Worm (Caenorhabditis elegans) whole organism, L2 larva: ENCODE measurements around the gene mop-25.1.

Experiments used
- C34F6.9 ChIP-seq: fragments of 150-350 bp; optimal IDR thresholded peaks from 2 replicates; lab custom pipeline; 2014; ENCODE audit warnings: missing biosample characterization, missing genetic modification characterization
- F13H6.1 ChIP-seq: sonication (generic microtip); optimal IDR thresholded peaks from 2 replicates; lab custom pipeline; 2016; ENCODE audit warnings: missing genetic modification characterization, missing compliant biosample characterization
- Y55F3AM.14 ChIP-seq: fragments of 200-800 bp; sonication (Bioruptor generic); optimal IDR thresholded peaks from 2 replicates; lab custom pipeline; 2018; ENCODE audit warnings: mild to moderate bottlenecking, missing genetic modification characterization, missing compliant biosample characterization
- ZK546.5 ChIP-seq: sonication (generic microtip); optimal IDR thresholded peaks from 2 replicates; lab custom pipeline; 2017; ENCODE audit warnings: missing biosample characterization, missing genetic modification characterization
- blmp-1 ChIP-seq: sonication (generic microtip); optimal IDR thresholded peaks from 2 replicates; lab custom pipeline; 2017; ENCODE audit warnings: missing genetic modification characterization, mild to moderate bottlenecking, missing compliant biosample characterization, antibody characterized with exemption, moderate library complexity; ENCODE audit not compliant: insufficient read depth
- ceh-82 ChIP-seq: fragments of 150-350 bp; optimal IDR thresholded peaks from 2 replicates; lab custom pipeline; 2014; ENCODE audit warnings: missing biosample characterization, missing genetic modification characterization
- crh-2 ChIP-seq: sonication (generic microtip); optimal IDR thresholded peaks from 2 replicates; lab custom pipeline; 2017; ENCODE audit warnings: missing biosample characterization, missing genetic modification characterization
- egl-27 ChIP-seq: sonication (generic microtip); optimal IDR thresholded peaks from 3 replicates; lab custom pipeline; 2017; ENCODE audit warnings: missing biosample characterization, missing genetic modification reagents, missing genetic modification characterization
- elt-1 ChIP-seq: fragments of 150-350 bp; optimal IDR thresholded peaks from 2 replicates; lab custom pipeline; 2014; ENCODE audit warnings: missing biosample characterization, missing genetic modification characterization
- elt-3 ChIP-seq: sonication (generic microtip); optimal IDR thresholded peaks from 2 replicates; lab custom pipeline; 2017; ENCODE audit warnings: missing biosample characterization, missing genetic modification characterization
- gmeb-1 ChIP-seq: fragments of 150-350 bp; optimal IDR thresholded peaks from 2 replicates; lab custom pipeline; 2014; ENCODE audit warnings: missing biosample characterization, missing genetic modification characterization
- lin-13 ChIP-seq: fragments of 150-350 bp; optimal IDR thresholded peaks from 2 replicates; lab custom pipeline; 2014; ENCODE audit warnings: missing biosample characterization, missing genetic modification reagents, missing genetic modification characterization
- lin-39 ChIP-seq: fragments of 150-350 bp; optimal IDR thresholded peaks from 2 replicates; lab custom pipeline; 2014; ENCODE audit warnings: missing biosample characterization, missing genetic modification reagents, missing genetic modification characterization
- lsy-2 ChIP-seq, 2 experiments: fragments of 150-350 bp in 1 of 2; sonication (generic microtip) in 1 of 2; optimal IDR thresholded peaks; 2 replicates each; lab custom pipeline; 2014 to 2017; ENCODE audit warnings: missing biosample characterization in 2 of 2, missing genetic modification characterization in 2 of 2
- mab-5 ChIP-seq: fragments of 150-350 bp; optimal IDR thresholded peaks from 2 replicates; lab custom pipeline; 2014; ENCODE audit warnings: missing biosample characterization, missing genetic modification characterization
- mbf-1 ChIP-seq: sonication (generic microtip); optimal IDR thresholded peaks from 2 replicates; lab custom pipeline; 2017; ENCODE audit warnings: missing biosample characterization, missing genetic modification characterization
- mdl-1 ChIP-seq, 2 experiments: fragments of 150-350 bp in 1 of 2; sonication (generic microtip) in 1 of 2; optimal IDR thresholded peaks; 2 replicates each; lab custom pipeline; 2017; ENCODE audit warnings: missing biosample characterization in 2 of 2, missing genetic modification characterization in 2 of 2
- nhr-10 ChIP-seq: sonication (generic microtip); optimal IDR thresholded peaks from 2 replicates; lab custom pipeline; 2017; ENCODE audit warnings: missing biosample characterization, missing genetic modification characterization
- nhr-11 ChIP-seq: fragments of 150-350 bp; optimal IDR thresholded peaks from 2 replicates; lab custom pipeline; 2014; ENCODE audit warnings: missing biosample characterization, missing genetic modification characterization
- nhr-12 ChIP-seq: fragments of 150-350 bp; optimal IDR thresholded peaks from 2 replicates; lab custom pipeline; 2014; ENCODE audit warnings: missing biosample characterization, missing genetic modification characterization
- nhr-129 ChIP-seq: fragments of 150-350 bp; optimal IDR thresholded peaks from 2 replicates; lab custom pipeline; 2014; ENCODE audit warnings: missing biosample characterization, missing genetic modification characterization
- nhr-21 ChIP-seq: fragments of 150-350 bp; optimal IDR thresholded peaks from 2 replicates; lab custom pipeline; 2014; ENCODE audit warnings: missing biosample characterization, missing genetic modification characterization
- nhr-23 ChIP-seq: fragments of 150-350 bp; optimal IDR thresholded peaks from 2 replicates; lab custom pipeline; 2014; ENCODE audit warnings: missing biosample characterization, missing genetic modification reagents, missing genetic modification characterization
- nhr-237 ChIP-seq: fragments of 150-350 bp; optimal IDR thresholded peaks from 2 replicates; lab custom pipeline; 2014; ENCODE audit warnings: missing biosample characterization, missing genetic modification characterization
- nhr-25 ChIP-seq: fragments of 150-350 bp; sonication (generic microtip); optimal IDR thresholded peaks from 3 replicates; lab custom pipeline; 2014; ENCODE audit warnings: missing biosample characterization, missing genetic modification characterization
- peb-1 ChIP-seq: fragments of 150-350 bp; optimal IDR thresholded peaks from 2 replicates; lab custom pipeline; 2014; ENCODE audit warnings: missing biosample characterization, missing genetic modification characterization
- skn-1 ChIP-seq: sonication (generic microtip); optimal IDR thresholded peaks from 2 replicates; lab custom pipeline; 2017; ENCODE audit warnings: missing biosample characterization, missing genetic modification characterization
- sma-3 ChIP-seq: sonication (generic microtip); optimal IDR thresholded peaks from 2 replicates; lab custom pipeline; 2016; ENCODE audit warnings: missing genetic modification reagents, missing genetic modification characterization, missing compliant biosample characterization
- snpc-4 ChIP-seq: fragments of 150-350 bp; optimal IDR thresholded peaks from 2 replicates; lab custom pipeline; 2014; ENCODE audit warnings: missing biosample characterization, missing genetic modification characterization
- unc-39 ChIP-seq: fragments of 150-350 bp; optimal IDR thresholded peaks from 2 replicates; lab custom pipeline; 2014; ENCODE audit warnings: missing biosample characterization, missing genetic modification characterization
- unc-55 ChIP-seq: fragments of 150-350 bp; sonication (generic microtip); optimal IDR thresholded peaks from 3 replicates; lab custom pipeline; 2014; ENCODE audit warnings: missing biosample characterization, missing genetic modification reagents, missing genetic modification characterization
- unc-62 ChIP-seq: fragments of 150-350 bp; optimal IDR thresholded peaks from 2 replicates; lab custom pipeline; 2014; ENCODE audit warnings: missing biosample characterization, missing genetic modification reagents, missing genetic modification characterization
- zag-1 ChIP-seq: fragments of 150-350 bp; optimal IDR thresholded peaks from 2 replicates; lab custom pipeline; 2014; ENCODE audit warnings: missing biosample characterization, missing genetic modification characterization
- ztf-11 ChIP-seq: sonication (generic microtip); optimal IDR thresholded peaks from 2 replicates; lab custom pipeline; 2017; ENCODE audit warnings: missing biosample characterization, missing genetic modification characterization
- ztf-4 ChIP-seq: fragments of 150-350 bp; optimal IDR thresholded peaks from 2 replicates; lab custom pipeline; 2014; ENCODE audit warnings: missing biosample characterization, missing genetic modification characterization

mop-25.1 gene

ce11 chrX:3974160-3974559 is 37.9 kb upstream of the mop-25.1 start:
- no peak for TF ChIP-seq ztf-4 (tag; lab: Kevin White, UChicago)
- TF ChIP-seq nhr-12 (tag; lab: Kevin White, UChicago) = no peak
- no peak for TF ChIP-seq Y55F3AM.14 (GFP tag; lab: Kevin White, UChicago)

ce11 chrX:3976755-3977154 is 35.3 kb upstream of the mop-25.1 start:
- TF ChIP-seq skn-1 (no peak), elt-3 (no peak), peb-1 (tag; lab: Kevin White, UChicago) (no peak), nhr-12 (tag; lab: Kevin White, UChicago) (no peak), mdl-1 (tag; optimal IDR thresholded peaks at IDR 0.05; lab: Kevin White, UChicago) (no peak), nhr-21 (tag; lab: Kevin White, UChicago) (no peak), lin-13 (no peak), Y55F3AM.14 (GFP tag; lab: Kevin White, UChicago) (no peak), nhr-10 (no peak), elt-1 (tag; lab: Kevin White, UChicago) (no peak), nhr-25 (no peak), nhr-23 (tag; lab: Kevin White, UChicago) (no peak), zag-1 (no peak)

ce11 chrX:3977271-3977670 is 34.7 kb upstream of the mop-25.1 start:
- TF ChIP-seq nhr-129 (tag; lab: Kevin White, UChicago) (no peak), gmeb-1 (tag; lab: Kevin White, UChicago) (no peak), nhr-12 (tag; lab: Kevin White, UChicago) (no peak), ztf-4 (tag; lab: Kevin White, UChicago) (no peak), skn-1 (no peak), peb-1 (tag; lab: Kevin White, UChicago) (no peak)
- TF ChIP-seq, all 48 proteins: peak for 0

DNA sequence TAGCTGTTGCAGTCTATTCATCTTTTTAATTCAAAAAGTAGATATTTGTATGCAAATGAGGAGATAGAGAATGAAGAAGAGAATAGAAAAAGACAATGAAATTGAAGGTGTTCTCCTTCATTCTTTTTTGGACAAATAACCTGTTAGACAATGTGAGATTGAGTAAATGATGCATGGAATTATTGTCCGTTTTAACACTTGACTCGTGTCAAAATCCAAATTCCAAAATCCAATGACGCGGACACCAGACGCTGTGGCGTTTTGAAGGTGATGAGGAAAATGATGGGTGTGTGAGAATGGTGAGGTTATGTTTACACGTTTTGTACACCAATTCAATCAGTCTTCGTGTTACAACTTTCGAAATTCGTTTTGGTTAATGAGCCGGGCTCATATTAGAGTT is 32.9 kb upstream of the mop-25.1 start:
- no peak for TF ChIP-seq unc-39
- TF ChIP-seq nhr-23 (tag; lab: Kevin White, UChicago) = no peak
- no peak for TF ChIP-seq nhr-10
- no peak for TF ChIP-seq nhr-11 (tag; lab: Kevin White, UChicago)
- no peak for TF ChIP-seq ztf-11 (tag; lab: Kevin White, UChicago)
- no peak for TF ChIP-seq ZK546.5 (tag; lab: Kevin White, UChicago)
- no peak for TF ChIP-seq nhr-25

ce11 chrX:3982370-3982769 is 29.6 kb upstream of the mop-25.1 start:
- no peak for TF ChIP-seq sma-3 (GFP tag; lab: Kevin White, UChicago)
- no peak for TF ChIP-seq skn-1
- TF ChIP-seq blmp-1 = peak; percentile 62

DNA sequence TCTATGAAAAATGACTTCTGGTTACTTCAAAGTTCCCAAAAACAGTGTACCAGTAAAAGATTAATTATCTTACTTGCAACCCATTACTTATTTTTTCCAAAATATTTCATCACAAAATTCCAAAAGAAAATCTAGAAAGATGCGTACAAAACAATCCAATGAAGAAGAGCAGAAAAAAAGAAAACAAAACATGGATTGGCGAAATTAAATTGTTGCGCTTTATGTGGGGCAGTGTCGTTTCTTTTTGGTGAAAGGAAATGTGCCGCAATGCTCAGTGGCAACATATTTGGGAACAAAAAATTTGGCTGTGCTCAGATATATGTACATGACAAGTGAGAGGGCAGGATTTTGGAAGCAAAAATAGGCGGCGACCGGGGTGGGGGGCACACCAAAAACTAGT is 23.4 kb upstream of the mop-25.1 start:
- TF ChIP-seq lsy-2 (tag; optimal IDR thresholded peaks at IDR 0.05; lab: Kevin White, UChicago) (no peak), mab-5 (tag; lab: Kevin White, UChicago) (no peak), blmp-1 (no peak), lin-39 (tag; lab: Kevin White, UChicago) (no peak), unc-55 (GFP tag; lab: Kevin White, UChicago) (no peak), unc-62 (no peak), nhr-25 (no peak), nhr-237 (tag; lab: Kevin White, UChicago) (no peak), C34F6.9 (tag; lab: Kevin White, UChicago) (no peak), F13H6.1 (tag; lab: Kevin White, UChicago) (no peak), mbf-1 (tag; lab: Kevin White, UChicago) (no peak), ceh-82 (tag; lab: Kevin White, UChicago) (no peak), elt-1 (tag; lab: Kevin White, UChicago) (no peak), egl-27 (no peak), snpc-4 (no peak), Y55F3AM.14 (GFP tag; lab: Kevin White, UChicago) (no peak), gmeb-1 (tag; lab: Kevin White, UChicago) (no peak), crh-2 (tag; lab: Kevin White, UChicago) (no peak)
